Fruit fly (Drosophila melanogaster): ENCODE results near the gene tai.

dm6 chr2L:9206401-9206800 is 39.8 kb downstream of the tai start:
- TF ChIP-seq psq (optimal IDR thresholded peaks at IDR 0.05), result no peak
- TF ChIP-seq h (optimal IDR thresholded peaks at IDR 0.05), result no peak
- no peak for TF ChIP-seq insv (optimal IDR thresholded peaks at IDR 0.05)
- no peak for TF ChIP-seq Sin3A (optimal IDR thresholded peaks at IDR 0.05)

All from Kc167 (cell line).